Fruit fly (Drosophila melanogaster) whole organism, embryonic: ENCODE results near the gene Psn.

Experiments
- Abd-B ChIP-seq: fragments of 200-800 bp; sonication (Bioruptor generic); optimal IDR thresholded peaks from 2 replicates; lab custom pipeline; 2018; ENCODE audit warnings: missing biosample characterization, mild to moderate bottlenecking, missing genetic modification characterization, moderate library complexity
- B-H1 ChIP-seq: fragments of 200-800 bp; sonication (Bioruptor generic); IDR thresholded peaks from 3 replicates; pipeline ENCODE4 v1.3.6; 2022; ENCODE audit warnings: missing biosample characterization, missing genetic modification characterization
- Blimp-1 ChIP-seq: fragments of 200-800 bp; sonication (Bioruptor generic); optimal IDR thresholded peaks from 3 replicates; lab custom pipeline; 2018; ENCODE audit warnings: missing biosample characterization, missing genetic modification characterization, mild to moderate bottlenecking, moderate library complexity, missing genetic modification reagents
- CG10462 ChIP-seq: fragments of 200-800 bp; sonication (Bioruptor generic); optimal IDR thresholded peaks from 2 replicates; lab custom pipeline; 2016; ENCODE audit warnings: missing biosample characterization, missing genetic modification characterization
- CG12391 ChIP-seq: fragments of 200-800 bp; sonication (Bioruptor generic); optimal IDR thresholded peaks from 3 replicates; lab custom pipeline; 2018; ENCODE audit warnings: missing biosample characterization, mild to moderate bottlenecking, missing genetic modification characterization, moderate library complexity
- CG13624 ChIP-seq: fragments of 200-800 bp; sonication (Bioruptor generic); optimal IDR thresholded peaks from 2 replicates; lab custom pipeline; 2016; ENCODE audit warnings: missing biosample characterization, missing genetic modification characterization
- CG13894 ChIP-seq: fragments of 200-800 bp; sonication (Bioruptor generic); optimal IDR thresholded peaks from 3 replicates; lab custom pipeline; 2018; ENCODE audit warnings: missing biosample characterization, mild to moderate bottlenecking, missing genetic modification characterization, moderate library complexity
- CG15479 ChIP-seq: fragments of 200-800 bp; sonication (Bioruptor generic); optimal IDR thresholded peaks from 3 replicates; lab custom pipeline; 2019; ENCODE audit warnings: missing biosample characterization, mild to moderate bottlenecking, missing genetic modification characterization, moderate library complexity
- CG1603 ChIP-seq: fragments of 200-800 bp; sonication (Bioruptor generic); optimal IDR thresholded peaks from 2 replicates; lab custom pipeline; 2019; ENCODE audit warnings: missing biosample characterization, mild to moderate bottlenecking, missing genetic modification characterization, moderate library complexity
- CG17328 ChIP-seq: fragments of 200-800 bp; sonication (Bioruptor generic); IDR thresholded peaks from 2 replicates; pipeline ENCODE4 v1.3.6; 2022; ENCODE audit warnings: missing biosample characterization, missing genetic modification characterization
- CG2129 ChIP-seq: fragments of 200-800 bp; sonication (Bioruptor generic); IDR thresholded peaks from 2 replicates; pipeline ENCODE4 v1.3.6; 2022; ENCODE audit warnings: missing biosample characterization, missing genetic modification characterization; ENCODE audit not compliant: partially characterized antibody
- CG2199 ChIP-seq: fragments of 200-800 bp; sonication (Bioruptor generic); IDR thresholded peaks from 3 replicates; pipeline ENCODE4 v1.3.6; 2022; ENCODE audit warnings: missing biosample characterization, missing genetic modification characterization
- CG32532 ChIP-seq: fragments of 200-800 bp; sonication (Bioruptor generic); IDR thresholded peaks from 2 replicates; pipeline ENCODE4 v1.3.6; 2022; ENCODE audit warnings: missing biosample characterization, missing genetic modification characterization
- CG9437 ChIP-seq: fragments of 200-800 bp; sonication (Bioruptor generic); optimal IDR thresholded peaks from 2 replicates; lab custom pipeline; 2018; ENCODE audit warnings: missing biosample characterization, mild to moderate bottlenecking, missing genetic modification characterization
- CG9727 ChIP-seq: fragments of 200-800 bp; sonication (Bioruptor generic); optimal IDR thresholded peaks from 3 replicates; lab custom pipeline; 2017; ENCODE audit warnings: missing biosample characterization, mild to moderate bottlenecking, missing genetic modification characterization
- CoRest ChIP-seq: fragments of 200-800 bp; sonication (Bioruptor generic); optimal IDR thresholded peaks from 3 replicates; lab custom pipeline; 2018; ENCODE audit warnings: missing biosample characterization, mild to moderate bottlenecking, missing genetic modification characterization, moderate library complexity
- CrebB ChIP-seq: fragments of 200-800 bp; sonication (Bioruptor generic); optimal IDR thresholded peaks from 3 replicates; lab custom pipeline; 2018; ENCODE audit warnings: missing biosample characterization, mild to moderate bottlenecking, missing genetic modification characterization
- Gsc ChIP-seq: fragments of 200-800 bp; sonication (Bioruptor generic); IDR thresholded peaks from 2 replicates; pipeline ENCODE4 v1.3.6; 2022; ENCODE audit warnings: missing biosample characterization, missing genetic modification characterization
- HLHmδ ChIP-seq: fragments of 200-800 bp; sonication (Bioruptor generic); optimal IDR thresholded peaks from 2 replicates; lab custom pipeline; 2018; ENCODE audit warnings: missing biosample characterization, mild to moderate bottlenecking, missing genetic modification characterization, moderate library complexity
- Lim3 ChIP-seq: fragments of 200-800 bp; sonication (Bioruptor generic); IDR thresholded peaks from 2 replicates; pipeline ENCODE4 v1.3.6; 2022; ENCODE audit warnings: missing biosample characterization, missing genetic modification characterization
- MBD-R2 ChIP-seq: fragments of 200-800 bp; sonication (Bioruptor generic); IDR thresholded peaks from 2 replicates; pipeline ENCODE4 v1.3.6; 2022; ENCODE audit warnings: missing biosample characterization, missing genetic modification characterization
- Med ChIP-seq: fragments of 200-800 bp; sonication (Bioruptor generic); peaks from one replicate; lab custom pipeline; 2016; ENCODE audit warnings: missing biosample characterization, missing genetic modification characterization, mild to moderate bottlenecking, inconsistent platforms, moderate library complexity
- Myb ChIP-seq: fragments of 200-800 bp; sonication (Bioruptor generic); optimal IDR thresholded peaks from 2 replicates; lab custom pipeline; 2016; ENCODE audit warnings: missing biosample characterization, missing genetic modification characterization
- Nf-YC ChIP-seq: fragments of 200-800 bp; optimal IDR thresholded peaks from 3 replicates; lab custom pipeline; 2019; ENCODE audit warnings: missing biosample characterization, mild to moderate bottlenecking, missing genetic modification characterization, moderate library complexity
- Optix ChIP-seq: fragments of 200-800 bp; sonication (Bioruptor generic); IDR thresholded peaks from 3 replicates; pipeline ENCODE4 v1.3.6; 2022; ENCODE audit warnings: missing biosample characterization, missing genetic modification characterization
- ab ChIP-seq: fragments of 200-800 bp; sonication (Bioruptor generic); optimal IDR thresholded peaks from 2 replicates; lab custom pipeline; 2016; ENCODE audit warnings: missing biosample characterization, missing genetic modification characterization
- al ChIP-seq: fragments of 200-800 bp; sonication (Bioruptor generic); IDR thresholded peaks from 2 replicates; pipeline ENCODE4 v1.3.6; 2022; ENCODE audit warnings: missing biosample characterization, missing genetic modification characterization
- caup ChIP-seq: fragments of 200-800 bp; sonication (Bioruptor generic); optimal IDR thresholded peaks from 3 replicates; lab custom pipeline; 2017; ENCODE audit warnings: missing biosample characterization, mild to moderate bottlenecking, missing genetic modification characterization, moderate library complexity; ENCODE audit not compliant: severe bottlenecking
- ci ChIP-seq: fragments of 200-800 bp; sonication (Bioruptor generic); IDR thresholded peaks from 3 replicates; pipeline ENCODE4 v1.3.6; 2022; ENCODE audit warnings: missing biosample characterization, missing genetic modification characterization
- corto ChIP-seq: fragments of 200-800 bp; sonication (Bioruptor generic); optimal IDR thresholded peaks from 2 replicates; lab custom pipeline; 2016; ENCODE audit warnings: missing biosample characterization, mild to moderate bottlenecking, missing genetic modification characterization, moderate library complexity
- crc ChIP-seq: fragments of 200-800 bp; sonication (Bioruptor generic); optimal IDR thresholded peaks from 2 replicates; lab custom pipeline; 2016; ENCODE audit warnings: missing biosample characterization, missing genetic modification characterization
- croc ChIP-seq: fragments of 200-800 bp; sonication (Bioruptor generic); conservative IDR thresholded peaks from 3 replicates; pipeline ENCODE4 v1.3.6; 2022; ENCODE audit warnings: missing biosample characterization, missing genetic modification characterization
- crol ChIP-seq: fragments of 200-800 bp; sonication (Bioruptor generic); IDR thresholded peaks from 2 replicates; pipeline ENCODE4 v1.3.6; 2022; ENCODE audit warnings: missing biosample characterization, missing genetic modification characterization
- h ChIP-seq: fragments of >200 bp; optimal IDR thresholded peaks from 2 replicates; lab custom pipeline; 2017
- ken ChIP-seq: fragments of 200-800 bp; sonication (Bioruptor generic); IDR thresholded peaks from 3 replicates; pipeline ENCODE4 v1.3.6; 2022; ENCODE audit warnings: missing biosample characterization, missing genetic modification characterization
- repo ChIP-seq: fragments of 200-800 bp; sonication (Bioruptor generic); optimal IDR thresholded peaks from 2 replicates; lab custom pipeline; 2016; ENCODE audit warnings: missing biosample characterization, missing genetic modification characterization
- slou ChIP-seq: fragments of 200-800 bp; sonication (Bioruptor generic); optimal IDR thresholded peaks from 3 replicates; lab custom pipeline; 2016; ENCODE audit warnings: missing biosample characterization, missing genetic modification characterization
- sqz ChIP-seq: fragments of 200-800 bp; sonication (Bioruptor generic); optimal IDR thresholded peaks from 3 replicates; lab custom pipeline; 2018; ENCODE audit warnings: missing biosample characterization, mild to moderate bottlenecking, missing genetic modification characterization
- tap ChIP-seq: fragments of 200-800 bp; optimal IDR thresholded peaks from 3 replicates; lab custom pipeline; 2019; ENCODE audit warnings: missing biosample characterization, mild to moderate bottlenecking, missing genetic modification characterization, moderate library complexity
- tin ChIP-seq: fragments of 200-800 bp; sonication (Bioruptor generic); optimal IDR thresholded peaks from 3 replicates; lab custom pipeline; 2016; ENCODE audit warnings: missing biosample characterization, missing genetic modification characterization
- tup ChIP-seq: fragments of 200-800 bp; sonication (Bioruptor generic); optimal IDR thresholded peaks from 2 replicates; lab custom pipeline; 2016; ENCODE audit warnings: missing biosample characterization, mild to moderate bottlenecking, missing genetic modification characterization, moderate library complexity
- zf30C ChIP-seq: fragments of 200-800 bp; sonication (Bioruptor generic); optimal IDR thresholded peaks from 3 replicates; lab custom pipeline; 2018; ENCODE audit warnings: missing biosample characterization, mild to moderate bottlenecking, missing genetic modification characterization
- zfh2 ChIP-seq: fragments of 200-800 bp; sonication (Bioruptor generic); optimal IDR thresholded peaks from 2 replicates; lab custom pipeline; 2016; ENCODE audit warnings: missing biosample characterization, missing genetic modification characterization

Gene Psn

DNA sequence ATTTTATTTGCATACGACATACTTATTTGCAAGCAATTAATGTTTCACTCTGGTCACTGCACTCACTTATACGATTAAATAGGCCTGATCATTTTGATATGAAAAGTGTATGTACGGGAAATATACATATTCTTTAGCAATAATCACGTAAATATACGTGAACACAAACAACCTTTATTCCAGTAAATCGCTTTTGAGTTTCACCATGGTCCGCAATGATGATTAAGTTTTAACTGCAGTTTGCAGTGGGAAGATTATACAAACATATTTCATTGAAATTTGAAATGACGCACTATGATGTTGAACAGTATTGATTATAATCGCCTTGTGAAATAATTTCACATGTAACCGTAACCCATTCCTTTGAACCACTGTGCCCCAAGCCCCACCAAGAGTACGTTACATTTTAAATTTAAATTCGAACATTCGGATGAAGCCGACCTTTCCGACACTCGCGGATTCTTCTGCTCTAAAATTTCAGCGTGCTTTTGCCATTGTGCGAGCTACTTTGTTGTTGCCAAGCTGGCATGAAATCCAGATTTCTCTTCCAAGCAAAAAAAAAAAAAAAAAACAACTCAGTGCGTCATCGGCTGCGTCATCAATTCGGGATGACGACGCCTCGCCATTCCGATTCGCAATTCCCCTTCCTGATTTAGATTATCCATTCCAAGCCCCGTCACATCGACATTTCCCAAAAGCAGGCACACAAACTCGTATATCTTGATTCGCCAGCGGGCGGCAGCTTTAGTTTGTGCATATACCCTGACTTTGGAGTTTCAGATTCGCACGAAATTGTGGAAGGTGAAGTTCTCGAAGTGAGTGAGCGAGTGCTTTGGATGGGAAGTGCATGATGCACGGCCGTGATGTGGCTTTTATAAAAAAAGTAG lies 28.5 kb upstream of the Psn start (continued):
- TF ChIP-seq Myb (GFP tag; lab: Kevin White, UChicago) (peak; percentile 21), Med (GFP tag; lab: Kevin White, UChicago) (peak; percentile 68), CG13894 (peak; percentile 76), caup (GFP tag; lab: Kevin White, UChicago) (no peak), Gsc (no peak), CG13624 (GFP tag; lab: Kevin White, UChicago) (peak; percentile 26), CoRest (tag; lab: Kevin White, UChicago) (no peak), CG1603 (tag; lab: Kevin White, UChicago) (peak; percentile 23), sqz (GFP tag; lab: Kevin White, UChicago) (peak; percentile 9), MBD-R2 (no peak), CrebB (tag; lab: Kevin White, UChicago) (no peak), Abd-B (no peak), B-H1 (no peak), zf30C (GFP tag; lab: Kevin White, UChicago) (no peak), ci (GFP tag; lab: Robert Waterston, UW) (0 out of 3 replicates have a peak, but pooled peaks have one; percentile 27), CG9727 (GFP tag; lab: Kevin White, UChicago) (peak; percentile 22)

DNA sequence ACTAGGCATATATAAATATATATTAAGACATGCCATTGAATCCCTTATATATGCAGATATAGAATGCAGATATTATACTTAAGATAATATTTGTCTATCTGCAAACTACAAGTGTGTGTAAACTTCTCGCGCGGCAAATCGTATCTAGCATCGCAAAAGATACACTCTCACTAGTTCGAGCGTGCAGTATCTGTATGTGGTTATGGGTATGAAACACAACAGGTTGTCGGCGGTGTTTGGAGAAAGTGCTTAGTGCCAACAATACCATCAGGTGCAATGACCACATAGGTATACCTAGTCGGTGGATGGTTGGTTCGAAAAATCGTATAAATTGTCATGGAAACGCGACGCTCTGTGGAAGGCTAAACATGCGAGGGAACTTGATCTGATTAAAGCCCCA lies 27.8 kb upstream of the Psn start:
- TF ChIP-seq Nf-YC (tag; lab: Kevin White, UChicago) (no peak), Lim3 (GFP tag; lab: Robert Waterston, UW) (no peak), CoRest (tag; lab: Kevin White, UChicago) (no peak), crc (GFP tag; lab: Kevin White, UChicago) (no peak), tup (no peak), ken (GFP tag; lab: Robert Waterston, UW) (0 out of 3 replicates have a peak, but pooled peaks have one; percentile 22), CG2129 (no peak), tap (tag; lab: Kevin White, UChicago) (no peak), CG32532 (GFP tag; lab: Robert Waterston, UW) (no peak), CG17328 (GFP tag; lab: Robert Waterston, UW) (no peak), croc (GFP tag; lab: Robert Waterston, UW) (no peak), tin (GFP tag; lab: Kevin White, UChicago) (no peak), Med (GFP tag; lab: Kevin White, UChicago) (peak; percentile 20), Optix (no peak), HLHmδ (GFP tag; lab: Kevin White, UChicago) (peak; percentile 5), Blimp-1 (GFP tag; lab: Kevin White, UChicago) (peak; percentile 93), CG12391 (no peak), crol (GFP tag; lab: Robert Waterston, UW) (no peak), CG15479 (peak; percentile 21), zfh2 (GFP tag; lab: Kevin White, UChicago) (no peak), ci (GFP tag; lab: Robert Waterston, UW) (peak; percentile 9; the same call in 1 of the 3 replicates), ab (no peak), corto (GFP tag; lab: Kevin White, UChicago) (no peak), CG10462 (GFP tag; lab: Kevin White, UChicago) (no peak), slou (GFP tag; lab: Kevin White, UChicago) (no peak), CG9437 (GFP tag; lab: Kevin White, UChicago) (no peak), al (no peak), h (no peak), repo (no peak), CG2199 (peak; percentile 69; the same call in 1 of the 3 replicates), Abd-B (no peak)
- TF ChIP-seq, all 482 proteins: peak for 7
